Worm (Caenorhabditis elegans): ENCODE measurements around the gene nyn-1.

DNA sequence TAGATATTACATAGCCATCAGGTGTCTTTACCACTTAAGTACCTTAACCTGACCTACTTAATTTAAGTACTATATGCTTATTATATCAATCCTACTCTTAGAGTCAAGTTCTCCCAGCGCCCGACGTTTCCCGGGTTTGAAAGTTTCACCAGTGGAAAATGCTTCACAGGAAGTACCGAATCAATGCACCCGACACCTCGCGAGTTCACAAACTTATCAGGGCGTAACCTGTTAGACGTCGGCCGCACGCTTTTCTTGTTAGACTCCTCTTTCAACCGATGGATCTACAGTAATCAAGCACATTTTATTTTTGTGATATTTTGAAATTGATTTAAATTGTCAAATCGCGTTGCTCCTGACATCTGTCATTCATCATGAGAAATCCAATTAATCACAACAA is 8.5 kb upstream of the nyn-1 start:
- TF ChIP-seq him-1 (tag; optimal IDR thresholded peaks at IDR 0.05) (no peak), W03F9.2 (tag; optimal IDR thresholded peaks at IDR 0.05) (no peak)

Measured in whole organism, L4/young adult.